Worm (Caenorhabditis elegans) whole organism, L4 larva: ENCODE results near the gene jip-1.
A peak's percentile ranks its signal among the peaks of the same experiment; 100 is the strongest.

Experiments
- F10B5.3 ChIP-seq: sonication (generic microtip); optimal IDR thresholded peaks from 2 replicates; lab custom pipeline; 2016; ENCODE audit warnings: mild to moderate bottlenecking, missing genetic modification characterization, missing compliant biosample characterization
- F49E8.2 ChIP-seq: sonication (generic microtip); optimal IDR thresholded peaks from 2 replicates; lab custom pipeline; 2016; ENCODE audit warnings: missing compliant biosample characterization, mild to moderate bottlenecking, missing genetic modification characterization, borderline replicate concordance
- T20F7.1 ChIP-seq: fragments of 200-800 bp; sonication (Bioruptor generic); optimal IDR thresholded peaks from 2 replicates; lab custom pipeline; 2018; ENCODE audit warnings: mild to moderate bottlenecking, missing genetic modification characterization, missing compliant biosample characterization
- Y75B8A.6 ChIP-seq: fragments of 200-800 bp; sonication (Bioruptor generic); IDR thresholded peaks from 2 replicates; pipeline ENCODE4 v1.3.6; 2022; ENCODE audit warnings: missing genetic modification reagents, missing genetic modification characterization, missing compliant biosample characterization
- ZK337.2 ChIP-seq: fragments of 200-800 bp; sonication (Bioruptor generic); IDR thresholded peaks from 2 replicates; pipeline ENCODE4 v1.3.6; 2022; ENCODE audit warnings: missing genetic modification reagents, missing genetic modification characterization, missing compliant biosample characterization
- arid-1 ChIP-seq: fragments of 200-800 bp; sonication (Bioruptor generic); conservative IDR thresholded peaks from 2 replicates; pipeline ENCODE4 v1.3.6; 2022; ENCODE audit warnings: missing genetic modification reagents, missing genetic modification characterization, missing compliant biosample characterization
- ceh-28 ChIP-seq: fragments of 150-350 bp; optimal IDR thresholded peaks from 2 replicates; lab custom pipeline; 2014; ENCODE audit warnings: missing biosample characterization, missing genetic modification reagents, missing genetic modification characterization
- ceh-32 ChIP-seq: sonication (generic microtip); optimal IDR thresholded peaks from 2 replicates; lab custom pipeline; 2016; ENCODE audit warnings: mild to moderate bottlenecking, missing genetic modification characterization, missing compliant biosample characterization; ENCODE audit not compliant: poor library complexity
- ceh-44 ChIP-seq: fragments of 200-800 bp; sonication (Bioruptor generic); IDR thresholded peaks from 2 replicates; pipeline ENCODE4 v1.3.6; 2022; ENCODE audit warnings: missing genetic modification reagents, missing genetic modification characterization, missing compliant biosample characterization
- ceh-62 ChIP-seq: sonication (generic microtip); optimal IDR thresholded peaks from 2 replicates; lab custom pipeline; 2017; ENCODE audit warnings: missing biosample characterization, missing genetic modification characterization
- ceh-82 ChIP-seq: sonication (generic microtip); optimal IDR thresholded peaks from 2 replicates; lab custom pipeline; 2017; ENCODE audit warnings: missing biosample characterization, missing genetic modification characterization
- ces-1 ChIP-seq: fragments of 150-350 bp; sonication (generic microtip); optimal IDR thresholded peaks from 4 replicates; lab custom pipeline; 2014; ENCODE audit warnings: missing biosample characterization, missing genetic modification reagents, missing genetic modification characterization
- daf-16 ChIP-seq, 3 experiments: sonication (generic microtip); optimal IDR thresholded peaks; 2 replicates each; lab custom pipeline; 2016 to 2017; ENCODE audit warnings: missing genetic modification characterization in 3 of 3, missing genetic modification reagents in 3 of 3, mild to moderate bottlenecking in 2 of 3, missing compliant biosample characterization in 2 of 3, missing biosample characterization in 1 of 3, moderate library complexity in 1 of 3
- daf-19 ChIP-seq: fragments of 200-800 bp; sonication (Bioruptor generic); conservative IDR thresholded peaks from 2 replicates; pipeline ENCODE4 v1.3.6; 2022; ENCODE audit warnings: missing genetic modification characterization, missing compliant biosample characterization
- daf-8 ChIP-seq: fragments of 200-800 bp; sonication (Bioruptor generic); IDR thresholded peaks from 2 replicates; pipeline ENCODE4 v1.3.6; 2022; ENCODE audit warnings: missing genetic modification characterization, missing compliant biosample characterization
- dmd-8 ChIP-seq: fragments of 200-800 bp; sonication (Bioruptor generic); IDR thresholded peaks from 2 replicates; pipeline ENCODE4 v1.3.6; 2022; ENCODE audit warnings: missing genetic modification characterization, missing compliant biosample characterization
- dmd-9 ChIP-seq: fragments of 200-800 bp; sonication (Bioruptor generic); IDR thresholded peaks from 2 replicates; pipeline ENCODE4 v1.3.6; 2022; ENCODE audit warnings: missing genetic modification reagents, missing genetic modification characterization, missing compliant biosample characterization
- duxl-1 ChIP-seq: sonication (generic microtip); optimal IDR thresholded peaks from 2 replicates; lab custom pipeline; 2016; ENCODE audit warnings: mild to moderate bottlenecking, missing genetic modification characterization, moderate library complexity, missing compliant biosample characterization; ENCODE audit not compliant: poor library complexity
- dve-1 ChIP-seq: sonication (generic microtip); optimal IDR thresholded peaks from 2 replicates; lab custom pipeline; 2017; ENCODE audit warnings: antibody characterized with exemption, mild to moderate bottlenecking, missing genetic modification characterization, missing compliant biosample characterization; ENCODE audit not compliant: insufficient read depth
- egl-27 ChIP-seq: sonication (generic microtip); optimal IDR thresholded peaks from 3 replicates; lab custom pipeline; 2017; ENCODE audit warnings: missing biosample characterization, missing genetic modification reagents, missing genetic modification characterization
- egl-43 ChIP-seq: fragments of 200-800 bp; sonication (Bioruptor generic); IDR thresholded peaks from 2 replicates; pipeline ENCODE4 v1.3.6; 2022; ENCODE audit warnings: missing genetic modification reagents, missing genetic modification characterization, missing compliant biosample characterization
- lim-7 ChIP-seq: fragments of 200-800 bp; sonication (Bioruptor generic); IDR thresholded peaks from 2 replicates; pipeline ENCODE4 v1.3.6; 2022; ENCODE audit warnings: missing genetic modification characterization, missing compliant biosample characterization
- lin-29 ChIP-seq: fragments of 200-800 bp; sonication (Bioruptor generic); IDR thresholded peaks from 2 replicates; pipeline ENCODE4 v1.3.6; 2022; ENCODE audit warnings: missing genetic modification reagents, missing genetic modification characterization, missing compliant biosample characterization
- lin-38 ChIP-seq: fragments of 200-800 bp; sonication (Bioruptor generic); IDR thresholded peaks from 2 replicates; pipeline ENCODE4 v1.3.6; 2022; ENCODE audit warnings: missing genetic modification reagents, missing genetic modification characterization, missing compliant biosample characterization
- lin-39 ChIP-seq: fragments of 150-350 bp; optimal IDR thresholded peaks from 2 replicates; lab custom pipeline; 2014; ENCODE audit warnings: missing biosample characterization, missing genetic modification reagents, missing genetic modification characterization
- madf-9 ChIP-seq: fragments of 200-800 bp; sonication (Bioruptor generic); conservative IDR thresholded peaks from 2 replicates; pipeline ENCODE4 v1.3.6; 2022; ENCODE audit warnings: missing genetic modification reagents, missing genetic modification characterization, missing compliant biosample characterization
- mes-2 ChIP-seq: sonication (generic microtip); optimal IDR thresholded peaks from 2 replicates; lab custom pipeline; 2016; ENCODE audit warnings: missing genotype, mild to moderate bottlenecking, missing genetic modification characterization, missing compliant biosample characterization; ENCODE audit not compliant: poor library complexity, severe bottlenecking
- mxl-2 ChIP-seq: fragments of 200-800 bp; sonication (Bioruptor generic); conservative IDR thresholded peaks from 2 replicates; pipeline ENCODE4 v1.3.6; 2022; ENCODE audit warnings: missing genetic modification reagents, missing genetic modification characterization, missing compliant biosample characterization
- nhr-10 ChIP-seq: fragments of 150-350 bp; optimal IDR thresholded peaks from 2 replicates; lab custom pipeline; 2014; ENCODE audit warnings: missing biosample characterization, missing genetic modification characterization
- nhr-11 ChIP-seq: fragments of 150-350 bp; optimal IDR thresholded peaks from 2 replicates; lab custom pipeline; 2014; ENCODE audit warnings: missing biosample characterization, missing genetic modification characterization
- nhr-111 ChIP-seq: fragments of 200-800 bp; sonication (Bioruptor generic); optimal IDR thresholded peaks from 2 replicates; lab custom pipeline; 2018; ENCODE audit warnings: mild to moderate bottlenecking, missing genetic modification characterization, missing compliant biosample characterization
- nhr-237 ChIP-seq: sonication (generic microtip); optimal IDR thresholded peaks from 2 replicates; lab custom pipeline; 2017; ENCODE audit warnings: missing biosample characterization, missing genetic modification characterization
- nhr-25 ChIP-seq: sonication (generic microtip); optimal IDR thresholded peaks from 2 replicates; lab custom pipeline; 2017; ENCODE audit warnings: missing genetic modification characterization, mild to moderate bottlenecking, missing compliant biosample characterization, antibody characterized with exemption, moderate library complexity, borderline replicate concordance; ENCODE audit not compliant: insufficient read depth
- nhr-42 ChIP-seq: fragments of 200-800 bp; sonication (Bioruptor generic); IDR thresholded peaks from 2 replicates; pipeline ENCODE4 v1.3.6; 2022; ENCODE audit warnings: missing genetic modification characterization, missing compliant biosample characterization
- nhr-76 ChIP-seq: fragments of 150-350 bp; optimal IDR thresholded peaks from 2 replicates; lab custom pipeline; 2014; ENCODE audit warnings: missing biosample characterization, missing genetic modification characterization
- nhr-77 ChIP-seq: fragments of 150-350 bp; optimal IDR thresholded peaks from 2 replicates; lab custom pipeline; 2014; ENCODE audit warnings: missing biosample characterization, missing genetic modification characterization
- pqm-1 ChIP-seq: sonication (generic microtip); optimal IDR thresholded peaks from 2 replicates; lab custom pipeline; 2017; ENCODE audit warnings: missing biosample characterization, missing genetic modification characterization
- saeg-2 ChIP-seq: fragments of 200-800 bp; sonication (Bioruptor generic); IDR thresholded peaks from 2 replicates; pipeline ENCODE4 v1.3.6; 2022; ENCODE audit warnings: missing genetic modification reagents, missing genetic modification characterization, missing compliant biosample characterization
- set-16 ChIP-seq: fragments of 200-800 bp; sonication (Bioruptor generic); IDR thresholded peaks from 2 replicates; pipeline ENCODE4 v1.3.6; 2022; ENCODE audit warnings: missing genetic modification reagents, missing genetic modification characterization, missing compliant biosample characterization
- skn-1 ChIP-seq: fragments of 150-350 bp; optimal IDR thresholded peaks from 2 replicates; lab custom pipeline; 2014; ENCODE audit warnings: missing biosample characterization, missing genetic modification characterization
- snpc-4 ChIP-seq: fragments of 150-350 bp; optimal IDR thresholded peaks from 2 replicates; lab custom pipeline; 2014; ENCODE audit warnings: missing biosample characterization, missing genetic modification characterization
- tag-97 ChIP-seq: fragments of 200-800 bp; sonication (Bioruptor generic); IDR thresholded peaks from 2 replicates; pipeline ENCODE4 v1.3.6; 2022; ENCODE audit warnings: missing genetic modification characterization, missing compliant biosample characterization
- unc-130 ChIP-seq: sonication (generic microtip); optimal IDR thresholded peaks from 2 replicates; lab custom pipeline; 2016; ENCODE audit warnings: missing genetic modification reagents, missing genetic modification characterization, missing compliant biosample characterization
- unc-62 ChIP-seq, 3 experiments: fragments of 150-350 bp in 1 of 3; sonication (generic microtip); optimal IDR thresholded peaks in 2 of 3; peaks in 1 of 3; 1 replicate in 1 of 3; 2 replicates in 2 of 3; lab custom pipeline; 2014 to 2017; ENCODE audit warnings: missing biosample characterization in 3 of 3, missing genetic modification characterization in 3 of 3, missing genetic modification reagents in 3 of 3, missing genotype in 1 of 3
- zfp-2 ChIP-seq: sonication (generic microtip); optimal IDR thresholded peaks from 2 replicates; lab custom pipeline; 2016; ENCODE audit warnings: mild to moderate bottlenecking, missing genetic modification characterization, missing compliant biosample characterization
- zfp-3 ChIP-seq: fragments of 200-800 bp; sonication (Bioruptor generic); conservative IDR thresholded peaks from 2 replicates; pipeline ENCODE4 v1.3.6; 2022; ENCODE audit warnings: missing genetic modification reagents, missing genetic modification characterization, missing compliant biosample characterization
- zip-11 ChIP-seq: fragments of 200-800 bp; sonication (Bioruptor generic); IDR thresholded peaks from 2 replicates; pipeline ENCODE4 v1.3.6; 2022; ENCODE audit warnings: missing genetic modification characterization, missing compliant biosample characterization
- zip-2 ChIP-seq: fragments of 150-350 bp; optimal IDR thresholded peaks from 2 replicates; lab custom pipeline; 2014; ENCODE audit warnings: missing biosample characterization, missing genetic modification characterization
- ztf-11 ChIP-seq: fragments of 150-350 bp; optimal IDR thresholded peaks from 2 replicates; lab custom pipeline; 2014; ENCODE audit warnings: missing biosample characterization, missing genetic modification characterization

jip-1 gene

ce11 chrII:1320412-1320811, 6.4 kb upstream of the jip-1 start (continued):
- peak; percentile 99 for TF ChIP-seq dve-1 (tag; lab: Kevin White, UChicago)
- TF ChIP-seq nhr-111 = peak; percentile 15
- TF ChIP-seq zip-2 (tag; lab: Kevin White, UChicago) = peak; percentile 77
- TF ChIP-seq dmd-9 (GFP tag; lab: Robert Waterston, UW) = peak; percentile 83
- peak; percentile 61 for TF ChIP-seq F10B5.3
- TF ChIP-seq zfp-2 (tag; lab: Kevin White, UChicago) = peak; percentile 98
- peak; percentile 65 for TF ChIP-seq nhr-76 (tag; lab: Kevin White, UChicago)
- TF ChIP-seq pqm-1 = peak; percentile 40
- peak; percentile 47; the same call in 1 of the 2 replicates for TF ChIP-seq zip-11 (GFP tag; lab: Robert Waterston, UW)
- TF ChIP-seq lim-7 (GFP tag; lab: Robert Waterston, UW) = peak; percentile 71
- TF ChIP-seq ceh-44 (GFP tag; lab: Robert Waterston, UW) = peak; percentile 81
- peak; percentile 98 for TF ChIP-seq mes-2 (tag; lab: Kevin White, UChicago)
- TF ChIP-seq ceh-32 = no peak
- TF ChIP-seq snpc-4 (tag; lab: Kevin White, UChicago) = peak; percentile 20
- 0 out of 2 replicates have a peak, but pooled peaks have one; percentile 46 for TF ChIP-seq mxl-2
- no peak for TF ChIP-seq skn-1 (tag; lab: Kevin White, UChicago)
- TF ChIP-seq set-16 (GFP tag; lab: Robert Waterston, UW) = peak; percentile 53; the same call in 1 of the 2 replicates
- TF ChIP-seq ztf-11 (tag; lab: Kevin White, UChicago) = no peak
- TF ChIP-seq tag-97 (GFP tag; lab: Robert Waterston, UW) = 0 out of 2 replicates have a peak, but pooled peaks have one; percentile 49
- TF ChIP-seq lin-39 (tag; lab: Kevin White, UChicago) = no peak
- TF ChIP-seq daf-19 (GFP tag; lab: Robert Waterston, UW) = no peak
- TF ChIP-seq arid-1 = peak; percentile 93
- TF ChIP-seq nhr-11 (tag; lab: Kevin White, UChicago) = peak; percentile 92
- peak; percentile 50; the same call in 1 of the 2 replicates for TF ChIP-seq dmd-8 (GFP tag; lab: Robert Waterston, UW)
- peak; percentile 83 for TF ChIP-seq duxl-1 (tag; lab: Kevin White, UChicago)
- TF ChIP-seq ceh-28 (tag; lab: Kevin White, UChicago) = no peak
- TF ChIP-seq nhr-10 (tag; lab: Kevin White, UChicago) = peak; percentile 82
- TF ChIP-seq Y75B8A.6 (GFP tag; lab: Robert Waterston, UW) = peak; percentile 64; the same call in 1 of the 2 replicates
- TF ChIP-seq T20F7.1 (GFP tag; lab: Kevin White, UChicago) = peak; percentile 93
- TF ChIP-seq nhr-237 (tag; lab: Kevin White, UChicago) = no peak
- peak; percentile 90 for TF ChIP-seq F49E8.2 (tag; lab: Kevin White, UChicago)
- peak; percentile 94 for TF ChIP-seq lin-38 (GFP tag; lab: Robert Waterston, UW)
- no peak for TF ChIP-seq ceh-62
- no peak for TF ChIP-seq ces-1 (GFP tag; lab: Kevin White, UChicago)
- peak; percentile 21 to 79 for TF ChIP-seq daf-16 (GFP tag; optimal IDR thresholded peaks at IDR 0.05; lab: Kevin White, UChicago)
- TF ChIP-seq daf-16 (tag; optimal IDR thresholded peaks at IDR 0.05; lab: Kevin White, UChicago) = peak; percentile 87
- TF ChIP-seq daf-8 = no peak
- peak; percentile 85 for TF ChIP-seq lin-29 (GFP tag; lab: Robert Waterston, UW)
- TF ChIP-seq ZK337.2 (GFP tag; lab: Robert Waterston, UW) = peak; percentile 75
- peak; percentile 94 for TF ChIP-seq nhr-42 (GFP tag; lab: Robert Waterston, UW)
- TF ChIP-seq zfp-3 (GFP tag; lab: Robert Waterston, UW) = peak; percentile 96
- peak in 1 of 2 experiments; percentile 97 for TF ChIP-seq unc-62 (GFP tag; optimal IDR thresholded peaks at IDR 0.05 in 1 of 2; lab: Kevin White, UChicago)
- TF ChIP-seq unc-62 (tag; optimal IDR thresholded peaks at IDR 0.05; lab: Kevin White, UChicago) = no peak
- TF ChIP-seq egl-43 (GFP tag; lab: Robert Waterston, UW) = peak; percentile 92
- peak; percentile 95 for TF ChIP-seq unc-130
- TF ChIP-seq madf-9 = peak; percentile 95
- no peak for TF ChIP-seq egl-27 (tag; lab: Kevin White, UChicago)
- peak; percentile 97 for TF ChIP-seq nhr-77 (tag; lab: Kevin White, UChicago)
- TF ChIP-seq ceh-82 (tag; lab: Kevin White, UChicago) = peak; percentile 42
- peak; percentile 93 for TF ChIP-seq nhr-25 (tag; lab: Kevin White, UChicago)
- peak; percentile 90 for TF ChIP-seq saeg-2 (GFP tag; lab: Robert Waterston, UW)
